Fruit fly (Drosophila melanogaster): ENCODE data around the gene sturkopf.

Gene sturkopf

DNA sequence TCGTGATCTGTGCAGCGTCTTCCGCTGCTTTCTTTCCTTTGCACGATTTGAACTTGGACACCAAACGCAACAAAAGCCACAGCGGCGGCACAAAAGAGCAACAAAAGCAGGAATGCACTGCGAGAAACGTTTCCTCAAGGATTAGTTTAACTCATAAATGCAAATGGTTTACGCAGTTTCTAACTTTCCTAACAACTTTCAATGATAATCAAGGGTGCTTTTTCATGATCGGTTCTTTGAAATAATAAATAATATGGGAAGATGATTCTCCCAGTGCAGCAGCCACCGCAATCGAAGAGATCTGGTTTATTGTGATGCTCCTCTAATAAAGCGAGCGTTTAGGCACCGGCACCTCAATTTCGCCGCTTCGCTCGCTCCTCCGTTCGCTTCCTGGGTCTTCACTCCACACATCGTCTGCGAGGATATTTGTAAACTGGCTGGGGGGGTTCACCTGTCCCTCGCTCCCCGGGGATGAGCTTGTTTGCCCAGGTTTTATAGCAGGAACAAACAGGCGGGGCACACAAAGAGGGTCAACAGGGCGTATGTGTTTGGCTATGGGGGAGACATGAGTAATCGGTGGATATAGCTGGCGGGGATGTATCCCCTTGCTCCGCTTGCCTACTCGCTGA, 6.0 kb upstream of the sturkopf start:
- TF ChIP-seq CG4707 (GFP tag; optimal IDR thresholded peaks at IDR 0.05) (peak; percentile 76), sd (tag; optimal IDR thresholded peaks at IDR 0.05) (no peak), ssp (GFP tag; IDR thresholded peaks at IDR 0.05) (peak; percentile 67), CG6254 (GFP tag; optimal IDR thresholded peaks at IDR 0.05) (peak; percentile 74), Gsc (GFP tag; IDR thresholded peaks at IDR 0.05) (peak; percentile 42; the same call in 1 of the 2 replicates), dati (GFP tag; IDR thresholded peaks at IDR 0.05) (0 out of 2 replicates have a peak, but pooled peaks have one; percentile 27), CG10267 (tag; optimal IDR thresholded peaks at IDR 0.05) (peak; percentile 21), Blimp-1 (GFP tag; optimal IDR thresholded peaks at IDR 0.05) (peak; percentile 85), CG3726 (GFP tag; IDR thresholded peaks at IDR 0.05) (peak; percentile 30; the same call in 2 of the 3 replicates), Nf-YB (GFP tag; optimal IDR thresholded peaks at IDR 0.05) (peak; percentile 38), CG12942 (GFP tag; optimal IDR thresholded peaks at IDR 0.05) (peak; percentile 68), rib (GFP tag; IDR thresholded peaks at IDR 0.05) (no peak), Hr78 (GFP tag; optimal IDR thresholded peaks at IDR 0.05) (no peak), CG11093 (GFP tag; IDR thresholded peaks at IDR 0.05) (peak; percentile 66; the same call in 2 of the 3 replicates), ac (GFP tag; optimal IDR thresholded peaks at IDR 0.05) (no peak), CG8089 (GFP tag; optimal IDR thresholded peaks at IDR 0.05) (peak; percentile 61), Dad (GFP tag; optimal IDR thresholded peaks at IDR 0.05) (peak; percentile 45), sna (GFP tag; IDR thresholded peaks at IDR 0.05; ENCODE audit: partially characterized antibody) (no peak), HLH4C (GFP tag; IDR thresholded peaks at IDR 0.05; ENCODE audit: partially characterized antibody) (no peak), CG11696 (GFP tag; IDR thresholded peaks at IDR 0.05) (no peak), Rx (GFP tag; IDR thresholded peaks at IDR 0.05) (peak; percentile 71), CG5180 (GFP tag; optimal IDR thresholded peaks at IDR 0.05) (peak; percentile 73), CG1832 (GFP tag; optimal IDR thresholded peaks at IDR 0.05) (no peak), CG15601 (tag; optimal IDR thresholded peaks at IDR 0.05) (peak; percentile 80), CrebB (tag; optimal IDR thresholded peaks at IDR 0.05) (peak; percentile 58), Tbp (GFP tag; optimal IDR thresholded peaks at IDR 0.05) (no peak), sr (GFP tag; IDR thresholded peaks at IDR 0.05) (0 out of 3 replicates have a peak, but pooled peaks have one; percentile 42), Ada2b (GFP tag; IDR thresholded peaks at IDR 0.05) (peak; percentile 78), nau (GFP tag; optimal IDR thresholded peaks at IDR 0.05) (no peak), toy (GFP tag; IDR thresholded peaks at IDR 0.05) (no peak), klu (GFP tag; IDR thresholded peaks at IDR 0.05) (no peak), disco-r (GFP tag; optimal IDR thresholded peaks at IDR 0.05) (no peak), D19A (tag; optimal IDR thresholded peaks at IDR 0.05) (peak; percentile 77), Lim3 (GFP tag; IDR thresholded peaks at IDR 0.05) (peak; percentile 58; the same call in 1 of the 2 replicates), Ssrp (tag; optimal IDR thresholded peaks at IDR 0.05) (peak; percentile 83), vfl (GFP tag; optimal IDR thresholded peaks at IDR 0.05) (no peak), YL-1 (GFP tag; optimal IDR thresholded peaks at IDR 0.05) (no peak), CG9727 (GFP tag; optimal IDR thresholded peaks at IDR 0.05) (peak; percentile 3), CG5245 (GFP tag; optimal IDR thresholded peaks at IDR 0.05) (peak; percentile 82), Scr (GFP tag; IDR thresholded peaks at IDR 0.05; ENCODE audit: partially characterized antibody) (no peak), trem (tag; optimal IDR thresholded peaks at IDR 0.05) (peak; percentile 73), Usf (GFP tag; optimal IDR thresholded peaks at IDR 0.05) (no peak), Sry-β (GFP tag; optimal IDR thresholded peaks at IDR 0.05) (peak; percentile 24), CG11723 (GFP tag; optimal IDR thresholded peaks at IDR 0.05) (peak; percentile 70), B-H2 (GFP tag; optimal IDR thresholded peaks at IDR 0.05) (no peak), Atf6 (GFP tag; IDR thresholded peaks at IDR 0.05) (peak; percentile 47; the same call in 1 of the 2 replicates), CG6765 (GFP tag; optimal IDR thresholded peaks at IDR 0.05) (no peak), CG18262 (tag; optimal IDR thresholded peaks at IDR 0.05) (peak; percentile 82), Hr3 (GFP tag; optimal IDR thresholded peaks at IDR 0.05) (peak; percentile 48)

All from whole organism, embryonic.